Worm (Caenorhabditis elegans) whole organism, early embryonic: ENCODE results near the gene dre-1.

Experiments used
- ama-1 ChIP-seq: fragments of 150-350 bp; optimal IDR thresholded peaks from 2 replicates; lab custom pipeline; 2014
- ceh-13 ChIP-seq: fragments of 200-800 bp; sonication (Bioruptor generic); optimal IDR thresholded peaks from 2 replicates; lab custom pipeline; 2018; ENCODE audit warnings: mild to moderate bottlenecking, missing genetic modification characterization, missing compliant biosample characterization
- ceh-36 ChIP-seq: sonication (generic microtip); optimal IDR thresholded peaks from 2 replicates; lab custom pipeline; 2016; ENCODE audit warnings: missing genetic modification characterization, inconsistent platforms, missing compliant biosample characterization
- ets-7 ChIP-seq: sonication (generic microtip); optimal IDR thresholded peaks from 2 replicates; lab custom pipeline; 2016; ENCODE audit warnings: missing genotype, missing genetic modification characterization, missing compliant biosample characterization
- flt-1 ChIP-seq: fragments of 200-800 bp; sonication (Bioruptor generic); IDR thresholded peaks from 2 replicates; pipeline ENCODE4 v1.3.6; 2022; ENCODE audit warnings: missing genetic modification characterization, missing compliant biosample characterization
- hmbx-1 ChIP-seq: sonication (generic microtip); optimal IDR thresholded peaks from 2 replicates; lab custom pipeline; 2016; ENCODE audit warnings: mild to moderate bottlenecking, missing genetic modification characterization, missing compliant biosample characterization
- pes-1 ChIP-seq: fragments of 200-800 bp; sonication (Bioruptor generic); IDR thresholded peaks from 2 replicates; pipeline ENCODE4 v1.3.6; 2022; ENCODE audit warnings: missing genetic modification reagents, missing genetic modification characterization, missing compliant biosample characterization
- sea-1 ChIP-seq: fragments of 200-800 bp; sonication (Bioruptor generic); conservative IDR thresholded peaks from 2 replicates; pipeline ENCODE4 v1.3.6; 2022; ENCODE audit warnings: missing genetic modification characterization, missing compliant biosample characterization
- tra-4 ChIP-seq: sonication (generic microtip); optimal IDR thresholded peaks from 2 replicates; lab custom pipeline; 2017; ENCODE audit warnings: missing genetic modification characterization, missing compliant biosample characterization

- TF ChIP-seq ama-1 (lab: Kevin White, UChicago) (no peak), hmbx-1 (no peak), pes-1 (no peak), ceh-13 (GFP tag; lab: Kevin White, UChicago) (no peak), ets-7 (tag; lab: Kevin White, UChicago) (no peak), flt-1 (GFP tag; lab: Robert Waterston, UW) (no peak), sea-1 (GFP tag; lab: Robert Waterston, UW) (no peak), ceh-36 (tag; lab: Kevin White, UChicago) (no peak), tra-4 (tag; lab: Kevin White, UChicago) (no peak)
These were observed 39.9 kb downstream of the dre-1 start for ce11 chrV:6506238-6506956.
